Fruit fly (Drosophila melanogaster): Measurements from ENCODE around the gene fbl.
A peak's percentile ranks its signal among the peaks of the same experiment; 100 is the strongest.

fbl gene

DNA sequence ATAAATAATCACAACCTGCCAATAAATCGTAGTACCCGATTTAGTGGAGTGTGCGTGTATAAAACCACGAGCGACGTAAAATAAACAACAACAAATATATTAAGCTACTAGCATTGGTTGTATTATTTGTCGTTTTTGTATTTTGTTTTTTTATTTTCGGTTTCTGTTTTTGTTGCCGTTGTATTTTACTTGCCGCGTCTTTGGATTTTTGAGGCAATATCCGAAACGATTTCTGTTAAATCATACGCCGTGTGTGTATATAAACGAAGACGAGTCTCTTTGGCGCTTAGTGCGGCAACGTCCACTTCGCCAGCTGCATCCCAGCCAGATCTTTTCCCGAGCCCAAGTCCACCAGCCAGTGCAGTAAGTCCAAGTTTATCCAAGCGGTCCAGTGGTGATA lies 29.1 kb downstream of the fbl start, which contains the start of gene zye:
TSS of gene zye (plus strand) at position 301 of the 400 bp plus-strand sequence.
- no peak for TF ChIP-seq CG15710 (tag; optimal IDR thresholded peaks at IDR 0.05)
- TF ChIP-seq CG4496 (GFP tag; IDR thresholded peaks at IDR 0.05) = no peak
- TF ChIP-seq rn (GFP tag; IDR thresholded peaks at IDR 0.05) = no peak
- TF ChIP-seq CG10348 (GFP tag; IDR thresholded peaks at IDR 0.05) = no peak
- TF ChIP-seq Ets98B (GFP tag; IDR thresholded peaks at IDR 0.05) = no peak
- TF ChIP-seq gl (tag; optimal IDR thresholded peaks at IDR 0.05) = no peak
- no peak for TF ChIP-seq CG9948 (tag; optimal IDR thresholded peaks at IDR 0.05)
- no peak for TF ChIP-seq CG34367 (tag; optimal IDR thresholded peaks at IDR 0.05)
- TF ChIP-seq Pif1B (GFP tag; optimal IDR thresholded peaks at IDR 0.05) = no peak
- no peak for TF ChIP-seq CG13204 (GFP tag; optimal IDR thresholded peaks at IDR 0.05)
- TF ChIP-seq Pif1A (GFP tag; optimal IDR thresholded peaks at IDR 0.05) = no peak
- no peak for TF ChIP-seq fd96Ca (GFP tag; IDR thresholded peaks at IDR 0.05)
- no peak for TF ChIP-seq CG8301 (tag; optimal IDR thresholded peaks at IDR 0.05)
- no peak for TF ChIP-seq CG12605 (GFP tag; IDR thresholded peaks at IDR 0.05)
- no peak for TF ChIP-seq D1 (tag; optimal IDR thresholded peaks at IDR 0.05)
- no peak for TF ChIP-seq CG8159 (tag; optimal IDR thresholded peaks at IDR 0.05)

DNA sequence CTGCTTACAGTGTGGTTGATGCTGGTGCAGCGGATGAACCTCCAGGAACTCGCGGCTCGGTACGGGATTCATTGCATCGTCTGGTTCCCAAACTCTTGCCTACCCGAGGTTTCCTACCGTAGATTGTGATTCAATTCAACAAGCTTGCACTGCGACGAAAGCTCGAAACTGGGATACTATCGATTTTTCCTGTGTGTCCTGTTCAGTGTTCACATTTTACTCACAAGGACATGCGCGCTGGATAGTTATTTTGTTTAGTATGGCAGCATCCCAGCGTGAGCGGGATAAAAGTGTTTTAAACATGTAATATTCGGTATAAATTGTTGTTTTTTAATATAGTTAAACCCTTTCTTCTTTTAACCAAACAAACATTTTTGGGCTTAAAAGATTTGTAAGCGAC lies 41.7 kb downstream of the fbl start, which contains the start of gene CG5282:
TSS of gene CG5282 (minus strand) at position 184 of the 400 bp plus-strand sequence.
- TF ChIP-seq EcR (GFP tag; optimal IDR thresholded peaks at IDR 0.05) = no peak
- TF ChIP-seq CG17806 (tag; optimal IDR thresholded peaks at IDR 0.05) = no peak
- TF ChIP-seq Pif1B (GFP tag; optimal IDR thresholded peaks at IDR 0.05) = no peak
- TF ChIP-seq rn (GFP tag; IDR thresholded peaks at IDR 0.05) = no peak
- TF ChIP-seq Pif1A (GFP tag; optimal IDR thresholded peaks at IDR 0.05) = no peak
- TF ChIP-seq D1 (tag; optimal IDR thresholded peaks at IDR 0.05) = no peak
- no peak for TF ChIP-seq fd96Ca (GFP tag; IDR thresholded peaks at IDR 0.05)
- TF ChIP-seq CG8301 (tag; optimal IDR thresholded peaks at IDR 0.05) = no peak
- no peak for TF ChIP-seq gl (tag; optimal IDR thresholded peaks at IDR 0.05)
- no peak for TF ChIP-seq CG14655 (GFP tag; optimal IDR thresholded peaks at IDR 0.05)
- TF ChIP-seq CG32121 (GFP tag; IDR thresholded peaks at IDR 0.05) = no peak
- TF ChIP-seq CG10348 (GFP tag; IDR thresholded peaks at IDR 0.05) = no peak
- TF ChIP-seq CG8159 (tag; optimal IDR thresholded peaks at IDR 0.05) = no peak

DNA sequence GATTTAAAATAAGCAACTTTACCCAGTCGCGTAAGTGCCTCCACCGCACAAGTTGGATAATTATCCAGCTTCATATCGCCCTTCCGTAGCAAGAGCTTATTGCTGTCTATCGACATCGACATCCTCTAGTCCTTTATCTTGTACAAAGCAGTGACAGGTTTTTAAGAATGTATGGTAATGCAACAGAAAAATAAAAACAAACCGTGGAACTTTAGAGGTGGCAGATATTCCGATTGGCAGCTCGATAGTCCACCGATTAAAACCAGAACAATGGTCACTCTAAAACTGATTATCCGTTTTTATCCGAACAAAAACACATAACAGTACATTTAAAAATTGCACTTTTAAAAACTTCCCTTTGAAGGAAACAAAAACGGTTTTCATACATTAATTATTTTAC lies 43.2 kb downstream of the fbl start, which contains the start of gene CG5274:
TSS of gene CG5274 (minus strand) at position 218 of the 400 bp plus-strand sequence.
- TF ChIP-seq CG8159 (tag; optimal IDR thresholded peaks at IDR 0.05) (no peak), CG34367 (tag; optimal IDR thresholded peaks at IDR 0.05) (no peak), CG8301 (tag; optimal IDR thresholded peaks at IDR 0.05) (no peak), fd96Ca (GFP tag; IDR thresholded peaks at IDR 0.05) (no peak), CG17806 (tag; optimal IDR thresholded peaks at IDR 0.05) (no peak), CG32121 (GFP tag; IDR thresholded peaks at IDR 0.05) (no peak), CG14655 (GFP tag; optimal IDR thresholded peaks at IDR 0.05) (no peak), EcR (GFP tag; optimal IDR thresholded peaks at IDR 0.05) (no peak), Ets98B (GFP tag; IDR thresholded peaks at IDR 0.05) (no peak), Snoo (tag; optimal IDR thresholded peaks at IDR 0.05) (no peak), CG13204 (GFP tag; optimal IDR thresholded peaks at IDR 0.05) (no peak), CG15710 (tag; optimal IDR thresholded peaks at IDR 0.05) (no peak), CG9948 (tag; optimal IDR thresholded peaks at IDR 0.05) (no peak), Pif1B (GFP tag; optimal IDR thresholded peaks at IDR 0.05) (no peak), CG12605 (GFP tag; IDR thresholded peaks at IDR 0.05) (no peak), D1 (tag; optimal IDR thresholded peaks at IDR 0.05) (no peak), CG4496 (GFP tag; IDR thresholded peaks at IDR 0.05) (no peak)

DNA sequence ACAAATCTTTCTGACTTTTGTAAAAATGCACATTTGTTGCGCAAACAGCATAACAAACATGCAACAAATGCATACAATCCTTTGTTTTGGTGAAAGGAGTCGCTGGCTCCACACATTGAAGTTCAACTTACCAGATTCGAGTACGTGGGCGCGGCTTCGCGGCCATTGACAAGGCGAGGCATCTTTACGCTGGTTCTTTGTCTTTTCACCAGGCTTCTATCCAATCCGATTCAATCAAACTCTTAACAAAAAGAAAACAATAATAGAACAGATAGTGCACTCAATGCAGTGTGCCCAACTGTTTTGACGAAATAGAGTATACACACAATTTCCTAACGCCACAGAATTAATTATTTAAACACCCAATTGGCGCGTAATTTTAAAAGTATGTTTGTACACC lies 46.0 kb downstream of the fbl start, which contains the start of gene CG5262:
TSS of gene CG5262 (minus strand) at position 294 of the 400 bp plus-strand sequence.
- TF ChIP-seq CG32121 (GFP tag; IDR thresholded peaks at IDR 0.05) = no peak
- peak; percentile 48; the same call in 2 of the 3 replicates for TF ChIP-seq CG4496 (GFP tag; IDR thresholded peaks at IDR 0.05)
- no peak for TF ChIP-seq Ets98B (GFP tag; IDR thresholded peaks at IDR 0.05)
- TF ChIP-seq CG8159 (tag; optimal IDR thresholded peaks at IDR 0.05) = no peak
- no peak for TF ChIP-seq CG15710 (tag; optimal IDR thresholded peaks at IDR 0.05)
- no peak for TF ChIP-seq CG14655 (GFP tag; optimal IDR thresholded peaks at IDR 0.05)
- TF ChIP-seq CG12605 (GFP tag; IDR thresholded peaks at IDR 0.05) = peak; percentile 46; the same call in 1 of the 2 replicates
- peak; percentile 57 for TF ChIP-seq gl (tag; optimal IDR thresholded peaks at IDR 0.05)

- no peak for TF ChIP-seq rn (GFP tag; IDR thresholded peaks at IDR 0.05)
- TF ChIP-seq CG14655 (GFP tag; optimal IDR thresholded peaks at IDR 0.05) = no peak
- no peak for TF ChIP-seq Pif1A (GFP tag; optimal IDR thresholded peaks at IDR 0.05)
- no peak for TF ChIP-seq CG8301 (tag; optimal IDR thresholded peaks at IDR 0.05)
- no peak for TF ChIP-seq gl (tag; optimal IDR thresholded peaks at IDR 0.05)
- no peak for TF ChIP-seq CG15710 (tag; optimal IDR thresholded peaks at IDR 0.05)
- TF ChIP-seq CG32121 (GFP tag; IDR thresholded peaks at IDR 0.05) = no peak
- no peak for TF ChIP-seq Ets98B (GFP tag; IDR thresholded peaks at IDR 0.05)
- TF ChIP-seq D1 (tag; optimal IDR thresholded peaks at IDR 0.05) = no peak
- TF ChIP-seq Snoo (tag; optimal IDR thresholded peaks at IDR 0.05) = no peak
- no peak for TF ChIP-seq fd96Ca (GFP tag; IDR thresholded peaks at IDR 0.05)
- no peak for TF ChIP-seq CG12605 (GFP tag; IDR thresholded peaks at IDR 0.05)
- no peak for TF ChIP-seq CG17806 (tag; optimal IDR thresholded peaks at IDR 0.05)
- TF ChIP-seq CG8159 (tag; optimal IDR thresholded peaks at IDR 0.05) = no peak
Observed at dm6 chr3L:20431619-20432018, 47.4 kb downstream of the fbl start.

DNA sequence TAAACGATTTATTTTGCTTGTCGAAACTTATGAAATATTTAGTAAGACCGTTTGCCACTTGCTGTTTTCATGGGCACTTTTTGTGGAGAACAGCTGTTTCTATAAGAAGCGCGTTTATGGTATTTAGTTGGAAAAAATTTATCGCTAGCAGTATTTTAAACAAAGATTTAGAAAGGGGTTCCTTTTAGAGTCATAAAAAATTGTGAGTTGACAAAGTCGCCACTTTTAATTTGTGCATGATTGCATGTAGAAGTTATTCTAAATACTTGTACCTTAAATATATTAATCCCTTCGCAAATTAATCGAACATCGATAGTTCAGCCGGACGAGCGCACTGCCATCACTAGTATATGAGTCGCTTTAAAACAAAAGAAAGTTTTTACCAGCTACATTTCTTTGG lies 48.1 kb downstream of the fbl start, which contains the start of the genes Las and Psn:
TSS of gene Las (minus strand) at position 65 of the 400 bp plus-strand sequence.
TSS of gene Psn (plus strand) at position 172 of the 400 bp plus-strand sequence.
- TF ChIP-seq Ets98B (GFP tag; IDR thresholded peaks at IDR 0.05) (no peak), CG32121 (GFP tag; IDR thresholded peaks at IDR 0.05) (no peak), CG9948 (tag; optimal IDR thresholded peaks at IDR 0.05) (no peak)

Data from whole organism, pupa.